Fruit fly (Drosophila melanogaster) whole organism, embryonic: Measurements from ENCODE around the gene CG33941.
A peak's percentile ranks its signal among the peaks of the same experiment; 100 is the strongest.

Source experiments
- Antp ChIP-seq: fragments of 200-800 bp; sonication (Bioruptor generic); optimal IDR thresholded peaks from 3 replicates; lab custom pipeline; 2016; ENCODE audit warnings: missing biosample characterization, missing genetic modification characterization
- Blimp-1 ChIP-seq: fragments of 200-800 bp; sonication (Bioruptor generic); optimal IDR thresholded peaks from 3 replicates; lab custom pipeline; 2018; ENCODE audit warnings: missing biosample characterization, missing genetic modification characterization, mild to moderate bottlenecking, moderate library complexity, missing genetic modification reagents
- CG10267 ChIP-seq: fragments of 200-800 bp; sonication (Bioruptor generic); optimal IDR thresholded peaks from 2 replicates; lab custom pipeline; 2018; ENCODE audit warnings: missing biosample characterization, mild to moderate bottlenecking, missing genetic modification characterization, moderate library complexity
- CG12769 ChIP-seq: fragments of 200-800 bp; sonication (Bioruptor generic); optimal IDR thresholded peaks from 2 replicates; lab custom pipeline; 2019; ENCODE audit warnings: missing biosample characterization, mild to moderate bottlenecking, missing genetic modification characterization, moderate library complexity
- CG13123 ChIP-seq: fragments of 200-800 bp; sonication (Bioruptor generic); optimal IDR thresholded peaks from 2 replicates; lab custom pipeline; 2016; ENCODE audit warnings: missing biosample characterization, missing genetic modification characterization
- CG13296 ChIP-seq: fragments of 200-800 bp; sonication (Bioruptor generic); optimal IDR thresholded peaks from 3 replicates; lab custom pipeline; 2018; ENCODE audit warnings: missing biosample characterization, mild to moderate bottlenecking, missing genetic modification characterization
- CG15011 ChIP-seq: fragments of 200-800 bp; sonication (Bioruptor generic); optimal IDR thresholded peaks from 3 replicates; lab custom pipeline; 2018; ENCODE audit warnings: missing biosample characterization, mild to moderate bottlenecking, missing genetic modification characterization
- CG17612 ChIP-seq: fragments of 200-800 bp; sonication (Bioruptor generic); IDR thresholded peaks from 2 replicates; pipeline ENCODE4 v1.3.6; 2022; ENCODE audit warnings: missing biosample characterization, missing genetic modification characterization
- CG18599 ChIP-seq: fragments of 200-800 bp; sonication (Bioruptor generic); optimal IDR thresholded peaks from 3 replicates; lab custom pipeline; 2017; ENCODE audit warnings: missing biosample characterization, missing genetic modification characterization, mild to moderate bottlenecking, moderate library complexity, missing genetic modification reagents
- CG18619 ChIP-seq: fragments of 200-800 bp; sonication (Bioruptor generic); optimal IDR thresholded peaks from 3 replicates; lab custom pipeline; 2017; ENCODE audit warnings: missing biosample characterization, mild to moderate bottlenecking, missing genetic modification characterization
- CG2120 ChIP-seq: fragments of 200-800 bp; sonication (Bioruptor generic); optimal IDR thresholded peaks from 3 replicates; lab custom pipeline; 2016; ENCODE audit warnings: missing biosample characterization, missing genetic modification characterization
- CG30020 ChIP-seq: fragments of 200-800 bp; optimal IDR thresholded peaks from 2 replicates; lab custom pipeline; 2019; ENCODE audit warnings: missing biosample characterization, mild to moderate bottlenecking, missing genetic modification characterization, moderate library complexity
- CG30431 ChIP-seq: fragments of 200-800 bp; sonication (Bioruptor generic); optimal IDR thresholded peaks from 2 replicates; lab custom pipeline; 2017; ENCODE audit warnings: missing biosample characterization, missing genetic modification characterization
- CG4282 ChIP-seq: fragments of 200-800 bp; sonication (Bioruptor generic); optimal IDR thresholded peaks from 2 replicates; lab custom pipeline; 2016; ENCODE audit warnings: missing biosample characterization, missing genetic modification characterization
- CG43689 ChIP-seq: fragments of 200-800 bp; sonication (Bioruptor generic); IDR thresholded peaks from 2 replicates; pipeline ENCODE4 v1.3.6; 2022; ENCODE audit warnings: missing biosample characterization, missing genetic modification characterization
- CG5180 ChIP-seq: fragments of 200-800 bp; sonication (Bioruptor generic); optimal IDR thresholded peaks from 3 replicates; lab custom pipeline; 2017; ENCODE audit warnings: missing biosample characterization, missing genetic modification characterization, mild to moderate bottlenecking, moderate library complexity, missing genetic modification reagents
- CG6254 ChIP-seq: fragments of 200-800 bp; sonication (Bioruptor generic); optimal IDR thresholded peaks from 3 replicates; lab custom pipeline; 2017; ENCODE audit warnings: mild to moderate bottlenecking, missing biosample characterization, missing genetic modification reagents, missing genetic modification characterization
- CG6654 ChIP-seq: fragments of 200-800 bp; sonication (Bioruptor generic); optimal IDR thresholded peaks from 2 replicates; lab custom pipeline; 2017; ENCODE audit warnings: missing biosample characterization, mild to moderate bottlenecking, missing genetic modification characterization
- CG7786 ChIP-seq: fragments of 200-800 bp; sonication (Bioruptor generic); optimal IDR thresholded peaks from 2 replicates; lab custom pipeline; 2016; ENCODE audit warnings: missing biosample characterization, missing genetic modification characterization
- CHES-1-like ChIP-seq: fragments of 200-800 bp; sonication (Bioruptor generic); optimal IDR thresholded peaks from 2 replicates; lab custom pipeline; 2016; ENCODE audit warnings: missing biosample characterization, missing genetic modification characterization
- Dad ChIP-seq: fragments of 200-800 bp; sonication (Bioruptor generic); optimal IDR thresholded peaks from 3 replicates; lab custom pipeline; 2016; ENCODE audit warnings: missing biosample characterization, missing genetic modification characterization
- Dek ChIP-seq: fragments of 200-800 bp; sonication (Bioruptor generic); optimal IDR thresholded peaks from 3 replicates; lab custom pipeline; 2019; ENCODE audit warnings: missing biosample characterization, mild to moderate bottlenecking, missing genetic modification characterization, moderate library complexity
- Dip2 ChIP-seq: fragments of 200-800 bp; sonication (Bioruptor generic); IDR thresholded peaks from 2 replicates; pipeline ENCODE4 v1.3.6; 2022; ENCODE audit warnings: missing biosample characterization, missing genetic modification characterization
- Eip74EF ChIP-seq, 2 experiments: fragments of 200-800 bp in 1 of 2; fragments of >200 bp in 1 of 2; sonication (Bioruptor generic) in 1 of 2; optimal IDR thresholded peaks; 2 replicates each; lab custom pipeline; 2017 to 2019; ENCODE audit warnings: missing biosample characterization in 2 of 2, missing genetic modification characterization in 2 of 2, mild to moderate bottlenecking in 1 of 2, moderate library complexity in 1 of 2
- Gug ChIP-seq: fragments of 200-800 bp; sonication (Bioruptor generic); IDR thresholded peaks from 4 replicates; pipeline ENCODE4 v1.3.6; 2022; ENCODE audit warnings: missing biosample characterization, missing genetic modification characterization
- HLH4C ChIP-seq: fragments of 200-800 bp; sonication (Bioruptor generic); IDR thresholded peaks from 3 replicates; pipeline ENCODE4 v1.3.6; 2022; ENCODE audit warnings: missing biosample characterization, missing genetic modification characterization; ENCODE audit not compliant: partially characterized antibody
- Hr39 ChIP-seq: fragments of >200 bp; optimal IDR thresholded peaks from 2 replicates; lab custom pipeline; 2017
- Hr78 ChIP-seq, 2 experiments: fragments of 200-800 bp in 1 of 2; fragments of >200 bp in 1 of 2; sonication (Bioruptor generic) in 1 of 2; optimal IDR thresholded peaks; 2 replicates each; lab custom pipeline; 2017 to 2019; ENCODE audit warnings: missing biosample characterization in 2 of 2, missing genetic modification characterization in 2 of 2, mild to moderate bottlenecking in 1 of 2, moderate library complexity in 1 of 2
- Meics ChIP-seq: fragments of 200-800 bp; sonication (Bioruptor generic); optimal IDR thresholded peaks from 2 replicates; lab custom pipeline; 2017; ENCODE audit warnings: missing biosample characterization, mild to moderate bottlenecking, missing genetic modification characterization
- NC2α ChIP-seq: fragments of 200-800 bp; sonication (Bioruptor generic); optimal IDR thresholded peaks from 2 replicates; lab custom pipeline; 2016; ENCODE audit warnings: missing biosample characterization, missing genetic modification characterization
- Nf-YC ChIP-seq: fragments of 200-800 bp; optimal IDR thresholded peaks from 3 replicates; lab custom pipeline; 2019; ENCODE audit warnings: missing biosample characterization, mild to moderate bottlenecking, missing genetic modification characterization, moderate library complexity
- NfI ChIP-seq: fragments of 200-800 bp; sonication (Bioruptor generic); optimal IDR thresholded peaks from 3 replicates; lab custom pipeline; 2018; ENCODE audit warnings: missing biosample characterization, mild to moderate bottlenecking, missing genetic modification characterization, moderate library complexity
- Opbp ChIP-seq: fragments of 200-800 bp; sonication (Bioruptor generic); IDR thresholded peaks from 3 replicates; pipeline ENCODE4 v1.3.6; 2022; ENCODE audit warnings: missing biosample characterization, missing genetic modification characterization; ENCODE audit not compliant: partially characterized antibody
- Sox100B ChIP-seq: fragments of 200-800 bp; sonication (Bioruptor generic); optimal IDR thresholded peaks from 3 replicates; lab custom pipeline; 2018; ENCODE audit warnings: missing biosample characterization, mild to moderate bottlenecking, missing genetic modification characterization
- Sry-β ChIP-seq: fragments of 200-800 bp; sonication (Bioruptor generic); optimal IDR thresholded peaks from 2 replicates; lab custom pipeline; 2018; ENCODE audit warnings: missing biosample characterization, mild to moderate bottlenecking, missing genetic modification characterization, moderate library complexity
- Usf ChIP-seq: fragments of 200-800 bp; sonication (Bioruptor generic); optimal IDR thresholded peaks from 2 replicates; lab custom pipeline; 2017; ENCODE audit warnings: missing genotype, missing biosample characterization, missing genetic modification characterization
- ara ChIP-seq: fragments of 200-800 bp; sonication (Bioruptor generic); IDR thresholded peaks from 2 replicates; pipeline ENCODE4 v1.3.6; 2022; ENCODE audit warnings: missing biosample characterization, missing genetic modification characterization
- chinmo ChIP-seq: fragments of 200-800 bp; sonication (Bioruptor generic); IDR thresholded peaks from 4 replicates; pipeline ENCODE4 v1.3.6; 2022; ENCODE audit warnings: missing biosample characterization, missing genetic modification characterization; ENCODE audit not compliant: partially characterized antibody
- ci ChIP-seq: fragments of 200-800 bp; sonication (Bioruptor generic); IDR thresholded peaks from 3 replicates; pipeline ENCODE4 v1.3.6; 2022; ENCODE audit warnings: missing biosample characterization, missing genetic modification characterization
- luna ChIP-seq: fragments of 200-800 bp; sonication (Bioruptor generic); optimal IDR thresholded peaks from 2 replicates; lab custom pipeline; 2016; ENCODE audit warnings: missing biosample characterization, missing genetic modification characterization
- otp ChIP-seq: fragments of 200-800 bp; sonication (Bioruptor generic); IDR thresholded peaks from 3 replicates; pipeline ENCODE4, ENCODE4 v1.3.6; 2022; ENCODE audit warnings: missing biosample characterization, missing genetic modification characterization
- pita ChIP-seq: fragments of 200-800 bp; sonication (Bioruptor generic); optimal IDR thresholded peaks from 2 replicates; lab custom pipeline; 2017; ENCODE audit warnings: missing biosample characterization, mild to moderate bottlenecking, missing genetic modification characterization
- salm ChIP-seq: fragments of 200-800 bp; sonication (Bioruptor generic); optimal IDR thresholded peaks from 2 replicates; lab custom pipeline; 2018; ENCODE audit warnings: missing biosample characterization, mild to moderate bottlenecking, missing genetic modification characterization
- scrt ChIP-seq: fragments of 200-800 bp; sonication (Bioruptor generic); optimal IDR thresholded peaks from 2 replicates; lab custom pipeline; 2018; ENCODE audit warnings: missing biosample characterization, mild to moderate bottlenecking, missing genetic modification characterization, moderate library complexity
- sd ChIP-seq: fragments of 200-800 bp; sonication (Bioruptor generic); optimal IDR thresholded peaks from 3 replicates; lab custom pipeline; 2018; ENCODE audit warnings: missing biosample characterization, mild to moderate bottlenecking, missing genetic modification characterization, moderate library complexity
- ssp ChIP-seq: fragments of 200-800 bp; sonication (Bioruptor generic); IDR thresholded peaks from 2 replicates; pipeline ENCODE4 v1.3.6; 2022; ENCODE audit warnings: missing biosample characterization, missing genetic modification characterization
- stc ChIP-seq: fragments of 200-800 bp; sonication (Bioruptor generic); IDR thresholded peaks from 2 replicates; pipeline ENCODE4 v1.3.6; 2022; ENCODE audit warnings: missing biosample characterization, missing genetic modification characterization
- trem ChIP-seq: fragments of 200-800 bp; optimal IDR thresholded peaks from 3 replicates; lab custom pipeline; 2019; ENCODE audit warnings: missing biosample characterization, mild to moderate bottlenecking, missing genetic modification characterization, moderate library complexity
- wek ChIP-seq: fragments of 200-800 bp; sonication (Bioruptor generic); optimal IDR thresholded peaks from 3 replicates; lab custom pipeline; 2018; ENCODE audit warnings: missing biosample characterization, mild to moderate bottlenecking, missing genetic modification characterization, moderate library complexity

Gene CG33941

dm6 chr4:424630-425327, 42.5 kb upstream of the CG33941 start (continued):
- TF ChIP-seq CG10267 (peak; percentile 83), Dek (tag; lab: Kevin White, UChicago) (peak; percentile 83), Blimp-1 (GFP tag; lab: Kevin White, UChicago) (no peak), CG17612 (GFP tag; lab: Robert Waterston, UW) (peak; percentile 75), Usf (GFP tag; lab: Kevin White, UChicago) (peak; percentile 65), CG2120 (GFP tag; lab: Kevin White, UChicago) (peak; percentile 84), NfI (peak; percentile 96), CG12769 (tag; lab: Kevin White, UChicago) (peak; percentile 73), scrt (peak; percentile 79), ara (no peak), ssp (GFP tag; lab: Robert Waterston, UW) (no peak), CG30020 (tag; lab: Kevin White, UChicago) (peak; percentile 56), Hr78 (GFP tag; optimal IDR thresholded peaks at IDR 0.05; lab: Kevin White, UChicago) (no peak), CG43689 (GFP tag; lab: Robert Waterston, UW) (no peak; the same call in 1 of the 2 replicates), Dad (peak; percentile 89), Sry-β (GFP tag; lab: Kevin White, UChicago) (peak; percentile 63), CG13296 (peak; percentile 88), NC2α (GFP tag; lab: Kevin White, UChicago) (peak; percentile 83), Sox100B (GFP tag; lab: Kevin White, UChicago) (peak; percentile 84), Hr39 (lab: Kevin White, UChicago) (no peak), HLH4C (GFP tag; lab: Robert Waterston, UW) (no peak), stc (GFP tag; lab: Robert Waterston, UW) (peak; percentile 90), CG6254 (peak; percentile 89), CG7786 (GFP tag; lab: Kevin White, UChicago) (peak; percentile 79), CHES-1-like (GFP tag; lab: Kevin White, UChicago) (peak; percentile 90), otp (GFP tag; lab: Robert Waterston, UW) (no peak), Gug (GFP tag; lab: Robert Waterston, UW) (no peak; the same call in 2 of the 4 replicates), ci (peak; percentile 98), Meics (GFP tag; lab: Kevin White, UChicago) (peak; percentile 94), CG13123 (peak; percentile 77), CG5180 (GFP tag; lab: Kevin White, UChicago) (peak; percentile 75), CG4282 (GFP tag; lab: Kevin White, UChicago) (peak; percentile 89), Eip74EF (GFP tag; optimal IDR thresholded peaks at IDR 0.05; lab: Kevin White, UChicago) (no peak), Dip2 (GFP tag; lab: Robert Waterston, UW) (no peak; the same call in 1 of the 2 replicates), Antp (GFP tag; lab: Kevin White, UChicago) (peak; percentile 93), Opbp (no peak), luna (GFP tag; lab: Kevin White, UChicago) (peak; percentile 91), pita (GFP tag; lab: Kevin White, UChicago) (peak; percentile 63), CG15011 (peak; percentile 76), sd (tag; lab: Kevin White, UChicago) (no peak), CG18619 (GFP tag; lab: Kevin White, UChicago) (peak; percentile 91), salm (tag; lab: Kevin White, UChicago) (peak; percentile 69), CG6654 (GFP tag; lab: Kevin White, UChicago) (peak; percentile 75), wek (peak; percentile 81), trem (tag; lab: Kevin White, UChicago) (peak; percentile 73), chinmo (GFP tag; lab: Robert Waterston, UW) (no peak), CG18599 (GFP tag; lab: Kevin White, UChicago) (peak; percentile 84), CG30431 (no peak), Nf-YC (peak; percentile 87)
